Worm (Caenorhabditis elegans) whole organism, late embryonic: ENCODE data around the gene gtf-2E2.

ENCODE experiments used
- C08G9.2 ChIP-seq: sonication (generic microtip); optimal IDR thresholded peaks from 2 replicates; lab custom pipeline; 2016; ENCODE audit warnings: mild to moderate bottlenecking, missing genetic modification characterization, moderate library complexity, missing compliant biosample characterization
- C38D4.7 ChIP-seq: fragments of 200-800 bp; sonication (Bioruptor generic); optimal IDR thresholded peaks from 2 replicates; lab custom pipeline; 2018; ENCODE audit warnings: mild to moderate bottlenecking, missing genetic modification characterization, moderate library complexity, missing compliant biosample characterization
- F13H6.1 ChIP-seq: sonication (generic microtip); optimal IDR thresholded peaks from 2 replicates; lab custom pipeline; 2016; ENCODE audit warnings: missing genetic modification characterization, missing compliant biosample characterization
- K09A11.1 ChIP-seq: sonication (generic microtip); optimal IDR thresholded peaks from 2 replicates; lab custom pipeline; 2017; ENCODE audit warnings: antibody characterized with exemption, mild to moderate bottlenecking, missing genetic modification characterization, missing compliant biosample characterization; ENCODE audit not compliant: insufficient read depth
- Y22D7AL.16 ChIP-seq: sonication (generic microtip); optimal IDR thresholded peaks from 2 replicates; lab custom pipeline; 2016; ENCODE audit warnings: missing genetic modification characterization, missing compliant biosample characterization
- ahr-1 ChIP-seq: sonication (generic microtip); optimal IDR thresholded peaks from 2 replicates; lab custom pipeline; 2016; ENCODE audit warnings: missing genetic modification characterization, missing compliant biosample characterization
- ceh-14 ChIP-seq: sonication (generic microtip); optimal IDR thresholded peaks from 2 replicates; lab custom pipeline; 2016; ENCODE audit warnings: missing genotype, missing genetic modification characterization, missing compliant biosample characterization
- ceh-19 ChIP-seq: fragments of 200-800 bp; sonication (Bioruptor generic); optimal IDR thresholded peaks from 2 replicates; lab custom pipeline; 2018; ENCODE audit warnings: mild to moderate bottlenecking, missing genetic modification characterization, missing compliant biosample characterization
- ceh-22 ChIP-seq: sonication (generic microtip); optimal IDR thresholded peaks from 2 replicates; lab custom pipeline; 2017; ENCODE audit warnings: missing biosample characterization, missing genetic modification characterization
- ceh-31 ChIP-seq: sonication (generic microtip); optimal IDR thresholded peaks from 2 replicates; lab custom pipeline; 2016; ENCODE audit warnings: missing genetic modification characterization, missing compliant biosample characterization
- ceh-45 ChIP-seq: fragments of 200-800 bp; sonication (Bioruptor generic); IDR thresholded peaks from 2 replicates; pipeline ENCODE4 v1.3.6; 2022; ENCODE audit warnings: missing genetic modification reagents, missing genetic modification characterization, missing compliant biosample characterization
- ceh-48 ChIP-seq: sonication (generic microtip); optimal IDR thresholded peaks from 2 replicates; lab custom pipeline; 2016; ENCODE audit warnings: missing genetic modification characterization, inconsistent platforms, missing compliant biosample characterization
- ceh-6 ChIP-seq: fragments of 200-800 bp; sonication (Bioruptor generic); optimal IDR thresholded peaks from 2 replicates; lab custom pipeline; 2018; ENCODE audit warnings: mild to moderate bottlenecking, missing genetic modification characterization, missing compliant biosample characterization
- che-1 ChIP-seq: sonication (generic microtip); optimal IDR thresholded peaks from 2 replicates; lab custom pipeline; 2016; ENCODE audit warnings: mild to moderate bottlenecking, missing genetic modification characterization, missing compliant biosample characterization
- dmd-4 ChIP-seq: sonication (generic microtip); optimal IDR thresholded peaks from 2 replicates; lab custom pipeline; 2016; ENCODE audit warnings: borderline replicate concordance, missing genetic modification characterization, missing compliant biosample characterization
- eyg-1 ChIP-seq: sonication (generic microtip); optimal IDR thresholded peaks from 2 replicates; lab custom pipeline; 2016; ENCODE audit warnings: missing genotype, missing genetic modification characterization, missing compliant biosample characterization
- fax-1 ChIP-seq: sonication (generic microtip); optimal IDR thresholded peaks from 2 replicates; lab custom pipeline; 2016; ENCODE audit warnings: missing genotype, missing genetic modification characterization, missing compliant biosample characterization
- fkh-10 ChIP-seq: fragments of 150-350 bp; optimal IDR thresholded peaks from 2 replicates; lab custom pipeline; 2014; ENCODE audit warnings: missing biosample characterization, missing genetic modification reagents, missing genetic modification characterization
- fkh-6 ChIP-seq: sonication (generic microtip); optimal IDR thresholded peaks from 2 replicates; lab custom pipeline; 2016; ENCODE audit warnings: missing genetic modification characterization, missing compliant biosample characterization
- gmeb-2 ChIP-seq: sonication (generic microtip); optimal IDR thresholded peaks from 2 replicates; lab custom pipeline; 2016; ENCODE audit warnings: missing genetic modification characterization, inconsistent platforms, missing compliant biosample characterization
- hlh-13 ChIP-seq: fragments of 200-800 bp; sonication (Bioruptor generic); optimal IDR thresholded peaks from 2 replicates; lab custom pipeline; 2018; ENCODE audit warnings: mild to moderate bottlenecking, missing genetic modification characterization, missing compliant biosample characterization
- madf-2 ChIP-seq: sonication (generic microtip); optimal IDR thresholded peaks from 2 replicates; lab custom pipeline; 2017; ENCODE audit warnings: missing genetic modification characterization, missing compliant biosample characterization
- nfya-1 ChIP-seq: sonication (generic microtip); optimal IDR thresholded peaks from 2 replicates; lab custom pipeline; 2017; ENCODE audit warnings: missing genetic modification characterization, mild to moderate bottlenecking, missing compliant biosample characterization, antibody characterized with exemption, moderate library complexity
- nhr-11 ChIP-seq: fragments of 150-350 bp; optimal IDR thresholded peaks from 2 replicates; lab custom pipeline; 2014; ENCODE audit warnings: missing biosample characterization, missing genetic modification characterization
- nhr-232 ChIP-seq: sonication (generic microtip); optimal IDR thresholded peaks from 2 replicates; lab custom pipeline; 2016; ENCODE audit warnings: missing genetic modification characterization, missing compliant biosample characterization
- npax-4 ChIP-seq: sonication (generic microtip); optimal IDR thresholded peaks from 2 replicates; lab custom pipeline; 2016; ENCODE audit warnings: missing genetic modification characterization, missing compliant biosample characterization
- pat-9 ChIP-seq: fragments of 200-800 bp; sonication (Bioruptor generic); optimal IDR thresholded peaks from 2 replicates; lab custom pipeline; 2018; ENCODE audit warnings: mild to moderate bottlenecking, missing genetic modification characterization, moderate library complexity, missing compliant biosample characterization
- pha-2 ChIP-seq: sonication (generic microtip); optimal IDR thresholded peaks from 2 replicates; lab custom pipeline; 2017; ENCODE audit warnings: mild to moderate bottlenecking, missing genetic modification characterization, missing compliant biosample characterization
- pros-1 ChIP-seq: fragments of 150-350 bp; optimal IDR thresholded peaks from 2 replicates; lab custom pipeline; 2014; ENCODE audit warnings: missing biosample characterization, missing genetic modification reagents, missing genetic modification characterization
- ref-2 ChIP-seq: sonication (generic microtip); optimal IDR thresholded peaks from 2 replicates; lab custom pipeline; 2016; ENCODE audit warnings: missing genetic modification characterization, missing compliant biosample characterization
- rnt-1 ChIP-seq: sonication (generic microtip); optimal IDR thresholded peaks from 2 replicates; lab custom pipeline; 2016; ENCODE audit warnings: missing genetic modification characterization, missing compliant biosample characterization
- sox-2 ChIP-seq: fragments of 200-800 bp; sonication (Bioruptor generic); IDR thresholded peaks from 2 replicates; pipeline ENCODE4 v1.3.6; 2022; ENCODE audit warnings: missing genetic modification reagents, missing genetic modification characterization, missing compliant biosample characterization
- syd-9 ChIP-seq: sonication (generic microtip); optimal IDR thresholded peaks from 2 replicates; lab custom pipeline; 2016; ENCODE audit warnings: mild to moderate bottlenecking, missing genetic modification characterization, moderate library complexity, missing compliant biosample characterization
- tbx-2 ChIP-seq: sonication (generic microtip); optimal IDR thresholded peaks from 2 replicates; lab custom pipeline; 2016; ENCODE audit warnings: missing genetic modification characterization, missing compliant biosample characterization
- unc-3 ChIP-seq, 2 experiments: fragments of 200-800 bp in 1 of 2; sonication (Bioruptor generic) in 1 of 2; sonication (generic microtip) in 1 of 2; conservative IDR thresholded peaks in 1 of 2; optimal IDR thresholded peaks in 1 of 2; 2 replicates each; pipeline versions ENCODE4 v1.3.6 to Lab custom; 2016 to 2022; ENCODE audit warnings: missing compliant biosample characterization in 2 of 2, missing genetic modification characterization in 2 of 2, missing genetic modification reagents in 1 of 2
- unc-42 ChIP-seq: sonication (generic microtip); optimal IDR thresholded peaks from 2 replicates; lab custom pipeline; 2016; ENCODE audit warnings: missing genotype, missing genetic modification characterization, missing compliant biosample characterization
- zip-5 ChIP-seq: sonication (generic microtip); optimal IDR thresholded peaks from 2 replicates; lab custom pipeline; 2016; ENCODE audit warnings: missing genetic modification characterization, missing compliant biosample characterization
- ztf-16 ChIP-seq: sonication (generic microtip); optimal IDR thresholded peaks from 2 replicates; lab custom pipeline; 2017; ENCODE audit warnings: missing genetic modification characterization, missing compliant biosample characterization

gtf-2E2 gene

ce11 chrII:11542385-11542784, at the start of gene gtf-2E2:
Gene gtf-2E2 (minus strand): TSS chrII:11542495.
- TF ChIP-seq nfya-1 (tag; lab: Kevin White, UChicago) (peak; percentile 3), npax-4 (tag; lab: Kevin White, UChicago) (no peak), hlh-13 (GFP tag; lab: Kevin White, UChicago) (no peak), ceh-48 (tag; lab: Kevin White, UChicago) (peak; percentile 53), sox-2 (GFP tag; lab: Robert Waterston, UW) (no peak), ceh-31 (tag; lab: Kevin White, UChicago) (peak; percentile 55), tbx-2 (peak; percentile 25), che-1 (tag; lab: Kevin White, UChicago) (no peak), nhr-232 (tag; lab: Kevin White, UChicago) (no peak), nhr-11 (no peak), fkh-6 (no peak), C08G9.2 (tag; lab: Kevin White, UChicago) (peak; percentile 56)

- TF ChIP-seq che-1 (tag; lab: Kevin White, UChicago): no peak
- no peak for TF ChIP-seq ceh-19 (GFP tag; lab: Kevin White, UChicago)
- no peak for TF ChIP-seq ztf-16
- no peak for TF ChIP-seq ceh-22 (tag; lab: Kevin White, UChicago)
- TF ChIP-seq fkh-6: no peak
- TF ChIP-seq ceh-45 (GFP tag; lab: Robert Waterston, UW): no peak
- no peak for TF ChIP-seq ceh-48 (tag; lab: Kevin White, UChicago)
- no peak for TF ChIP-seq fkh-10
- no peak for TF ChIP-seq gmeb-2 (tag; lab: Kevin White, UChicago)
These were observed 49.7 kb upstream of the gtf-2E2 start, which contains the start of gene F07A11.1 for ce11 chrII:11592023-11592422. Gene F07A11.1 (minus strand): TSS chrII:11592123.

- TF ChIP-seq fax-1: no peak
- TF ChIP-seq pros-1 (tag; lab: Kevin White, UChicago): no peak
- no peak for TF ChIP-seq Y22D7AL.16 (tag; lab: Kevin White, UChicago)
- no peak for TF ChIP-seq ceh-6 (GFP tag; lab: Kevin White, UChicago)
- no peak for TF ChIP-seq C08G9.2 (tag; lab: Kevin White, UChicago)
- no peak for TF ChIP-seq npax-4 (tag; lab: Kevin White, UChicago)
- TF ChIP-seq ceh-31 (tag; lab: Kevin White, UChicago): no peak
- TF ChIP-seq unc-42: no peak
- TF ChIP-seq unc-3 (GFP tag; conservative IDR thresholded peaks at IDR 0.05; lab: Robert Waterston, UW): no peak
- no peak for TF ChIP-seq unc-3 (tag; optimal IDR thresholded peaks at IDR 0.05; lab: Kevin White, UChicago)
- no peak for TF ChIP-seq C38D4.7 (GFP tag; lab: Kevin White, UChicago)
- no peak for TF ChIP-seq nhr-11
- no peak for TF ChIP-seq dmd-4 (tag; lab: Kevin White, UChicago)
- no peak for TF ChIP-seq ref-2
- TF ChIP-seq ahr-1 (tag; lab: Kevin White, UChicago): no peak
- no peak for TF ChIP-seq eyg-1 (tag; lab: Kevin White, UChicago)
- no peak for TF ChIP-seq rnt-1 (tag; lab: Kevin White, UChicago)
- TF ChIP-seq, all 69 proteins: peak for 0
These were observed 49.3 kb upstream of the gtf-2E2 start for ce11 chrII:11591558-11591957.

- no peak for TF ChIP-seq C38D4.7 (GFP tag; lab: Kevin White, UChicago)
- TF ChIP-seq madf-2 (tag; lab: Kevin White, UChicago): no peak
- no peak for TF ChIP-seq ceh-31 (tag; lab: Kevin White, UChicago)
- TF ChIP-seq K09A11.1: no peak
- TF ChIP-seq gmeb-2 (tag; lab: Kevin White, UChicago): no peak
- TF ChIP-seq F13H6.1 (tag; lab: Kevin White, UChicago): no peak
- TF ChIP-seq ceh-6 (GFP tag; lab: Kevin White, UChicago): no peak
- TF ChIP-seq pat-9 (tag; lab: Kevin White, UChicago): no peak
- no peak for TF ChIP-seq ceh-14
- TF ChIP-seq syd-9: no peak
- TF ChIP-seq hlh-13 (GFP tag; lab: Kevin White, UChicago): no peak
- no peak for TF ChIP-seq pha-2 (tag; lab: Kevin White, UChicago)
- TF ChIP-seq ceh-48 (tag; lab: Kevin White, UChicago): no peak
- no peak for TF ChIP-seq zip-5 (tag; lab: Kevin White, UChicago)
- no peak for TF ChIP-seq fax-1
- TF ChIP-seq tbx-2: no peak
- TF ChIP-seq, all 69 proteins: peak for 0
These were observed 46.0 kb upstream of the gtf-2E2 start for ce11 chrII:11588304-11588703.
